Fruit fly (Drosophila melanogaster) whole organism, embryonic: ENCODE measurements around the gene Tsp5D.

Experiments used
- Atf6 ChIP-seq: fragments of 200-800 bp; sonication (Bioruptor generic); IDR thresholded peaks from 2 replicates; pipeline ENCODE4 v1.3.6; 2022; ENCODE audit warnings: missing biosample characterization, missing genetic modification characterization
- CG10147 ChIP-seq: fragments of 200-800 bp; sonication (Bioruptor generic); optimal IDR thresholded peaks from 2 replicates; lab custom pipeline; 2019; ENCODE audit warnings: missing biosample characterization, mild to moderate bottlenecking, missing genetic modification characterization, moderate library complexity
- CG11456 ChIP-seq: fragments of 200-800 bp; sonication (Bioruptor generic); IDR thresholded peaks from 3 replicates; pipeline ENCODE4 v1.3.6; 2022; ENCODE audit warnings: missing biosample characterization, missing genetic modification characterization
- CG11504 ChIP-seq: fragments of 200-800 bp; sonication (Bioruptor generic); optimal IDR thresholded peaks from 3 replicates; lab custom pipeline; 2019; ENCODE audit warnings: missing biosample characterization, mild to moderate bottlenecking, missing genetic modification characterization, moderate library complexity
- CG12219 ChIP-seq: fragments of 200-800 bp; sonication (Bioruptor generic); optimal IDR thresholded peaks from 3 replicates; lab custom pipeline; 2018; ENCODE audit warnings: missing biosample characterization, mild to moderate bottlenecking, missing genetic modification characterization
- CG12299 ChIP-seq: fragments of 200-800 bp; sonication (Bioruptor generic); optimal IDR thresholded peaks from 2 replicates; lab custom pipeline; 2018; ENCODE audit warnings: missing biosample characterization, mild to moderate bottlenecking, missing genetic modification characterization
- CG12769 ChIP-seq: fragments of 200-800 bp; sonication (Bioruptor generic); optimal IDR thresholded peaks from 2 replicates; lab custom pipeline; 2019; ENCODE audit warnings: missing biosample characterization, mild to moderate bottlenecking, missing genetic modification characterization, moderate library complexity
- CG13123 ChIP-seq: fragments of 200-800 bp; sonication (Bioruptor generic); optimal IDR thresholded peaks from 2 replicates; lab custom pipeline; 2016; ENCODE audit warnings: missing biosample characterization, missing genetic modification characterization
- CG1647 ChIP-seq: fragments of 200-800 bp; sonication (Bioruptor generic); optimal IDR thresholded peaks from 3 replicates; lab custom pipeline; 2016; ENCODE audit warnings: missing biosample characterization, missing genetic modification characterization
- CG18619 ChIP-seq: fragments of 200-800 bp; sonication (Bioruptor generic); optimal IDR thresholded peaks from 3 replicates; lab custom pipeline; 2017; ENCODE audit warnings: missing biosample characterization, mild to moderate bottlenecking, missing genetic modification characterization
- CG18764 ChIP-seq: fragments of 200-800 bp; sonication (Bioruptor generic); optimal IDR thresholded peaks from 3 replicates; lab custom pipeline; 2016; ENCODE audit warnings: missing biosample characterization, missing genetic modification characterization
- CG2202 ChIP-seq: fragments of 200-800 bp; sonication (Bioruptor generic); optimal IDR thresholded peaks from 2 replicates; lab custom pipeline; 2018; ENCODE audit warnings: missing biosample characterization, mild to moderate bottlenecking, missing genetic modification characterization
- CG31388 ChIP-seq: fragments of 200-800 bp; sonication (Bioruptor generic); optimal IDR thresholded peaks from 2 replicates; lab custom pipeline; 2016; ENCODE audit warnings: missing biosample characterization, missing genetic modification characterization
- CG3838 ChIP-seq: fragments of 200-800 bp; sonication (Bioruptor generic); optimal IDR thresholded peaks from 3 replicates; lab custom pipeline; 2016; ENCODE audit warnings: missing biosample characterization, missing genetic modification characterization
- CG4820 ChIP-seq: fragments of 200-800 bp; sonication (Bioruptor generic); optimal IDR thresholded peaks from 3 replicates; lab custom pipeline; 2016; ENCODE audit warnings: missing biosample characterization, missing genetic modification characterization
- CG4854 ChIP-seq: fragments of 200-800 bp; sonication (Bioruptor generic); optimal IDR thresholded peaks from 2 replicates; lab custom pipeline; 2016; ENCODE audit warnings: missing biosample characterization, missing genetic modification characterization, inconsistent platforms
- CG7372 ChIP-seq: fragments of 200-800 bp; sonication (Bioruptor generic); IDR thresholded peaks from 2 replicates; pipeline ENCODE4 v1.3.6; 2022; ENCODE audit warnings: missing biosample characterization, missing genetic modification characterization
- CG8478 ChIP-seq: fragments of >200 bp; optimal IDR thresholded peaks from 2 replicates; lab custom pipeline; 2018
- CG9797 ChIP-seq: fragments of 200-800 bp; sonication (Bioruptor generic); optimal IDR thresholded peaks from 3 replicates; lab custom pipeline; 2018; ENCODE audit warnings: missing biosample characterization, mild to moderate bottlenecking, missing genetic modification characterization
- Chrac-16 ChIP-seq: fragments of 200-800 bp; sonication (Bioruptor generic); optimal IDR thresholded peaks from 3 replicates; lab custom pipeline; 2016; ENCODE audit warnings: missing biosample characterization, missing genetic modification characterization
- CrebB ChIP-seq: fragments of 200-800 bp; sonication (Bioruptor generic); optimal IDR thresholded peaks from 3 replicates; lab custom pipeline; 2018; ENCODE audit warnings: missing biosample characterization, mild to moderate bottlenecking, missing genetic modification characterization
- D19A ChIP-seq: fragments of 200-800 bp; optimal IDR thresholded peaks from 3 replicates; lab custom pipeline; 2019; ENCODE audit warnings: missing biosample characterization, mild to moderate bottlenecking, missing genetic modification characterization, moderate library complexity
- D19B ChIP-seq: fragments of 200-800 bp; sonication (Bioruptor generic); optimal IDR thresholded peaks from 2 replicates; lab custom pipeline; 2017; ENCODE audit warnings: missing biosample characterization, mild to moderate bottlenecking, missing genetic modification characterization
- Dbx ChIP-seq: fragments of 200-800 bp; sonication (Bioruptor generic); IDR thresholded peaks from 3 replicates; pipeline ENCODE4 v1.3.6; 2022; ENCODE audit warnings: missing biosample characterization, missing genetic modification characterization
- Dip3 ChIP-seq: fragments of 200-800 bp; sonication (Bioruptor generic); optimal IDR thresholded peaks from 3 replicates; lab custom pipeline; 2016; ENCODE audit warnings: missing biosample characterization, missing genetic modification characterization
- E2f2 ChIP-seq: fragments of 200-800 bp; sonication (Bioruptor generic); IDR thresholded peaks from 2 replicates; pipeline ENCODE4 v1.3.6; 2022; ENCODE audit warnings: missing biosample characterization, missing genetic modification characterization
- Ets65A ChIP-seq: fragments of 200-800 bp; sonication (Bioruptor generic); peaks from one replicate; lab custom pipeline; 2016; ENCODE audit warnings: missing biosample characterization, missing genetic modification characterization
- HLHmδ ChIP-seq: fragments of 200-800 bp; sonication (Bioruptor generic); optimal IDR thresholded peaks from 2 replicates; lab custom pipeline; 2018; ENCODE audit warnings: missing biosample characterization, mild to moderate bottlenecking, missing genetic modification characterization, moderate library complexity
- Hand ChIP-seq: fragments of 200-800 bp; sonication (Bioruptor generic); optimal IDR thresholded peaks from 2 replicates; lab custom pipeline; 2017; ENCODE audit warnings: mild to moderate bottlenecking, missing biosample characterization, missing genetic modification reagents, missing genetic modification characterization
- HmgD ChIP-seq: fragments of 200-800 bp; sonication (Bioruptor generic); optimal IDR thresholded peaks from 3 replicates; lab custom pipeline; 2016; ENCODE audit warnings: missing biosample characterization, missing genetic modification characterization
- NC2β ChIP-seq: fragments of 200-800 bp; sonication (Bioruptor generic); optimal IDR thresholded peaks from 2 replicates; lab custom pipeline; 2016; ENCODE audit warnings: missing biosample characterization, missing genetic modification characterization
- Xbp1 ChIP-seq: fragments of 200-800 bp; sonication (Bioruptor generic); optimal IDR thresholded peaks from 3 replicates; lab custom pipeline; 2016; ENCODE audit warnings: missing biosample characterization, mild to moderate bottlenecking, missing genetic modification characterization
- al ChIP-seq: fragments of 200-800 bp; sonication (Bioruptor generic); IDR thresholded peaks from 2 replicates; pipeline ENCODE4 v1.3.6; 2022; ENCODE audit warnings: missing biosample characterization, missing genetic modification characterization
- ato ChIP-seq: fragments of 200-800 bp; sonication (Bioruptor generic); IDR thresholded peaks from 2 replicates; pipeline ENCODE4 v1.3.6; 2022; ENCODE audit warnings: missing biosample characterization, missing genetic modification characterization; ENCODE audit not compliant: partially characterized antibody
- chif ChIP-seq, 2 experiments: fragments of 200-800 bp; sonication (Bioruptor generic); optimal IDR thresholded peaks; 3 replicates each; lab custom pipeline; 2016; ENCODE audit warnings: missing biosample characterization in 2 of 2, missing genetic modification characterization in 2 of 2
- dmrt99B ChIP-seq: fragments of 200-800 bp; sonication (Bioruptor generic); optimal IDR thresholded peaks from 2 replicates; lab custom pipeline; 2018; ENCODE audit warnings: missing biosample characterization, mild to moderate bottlenecking, missing genetic modification characterization, moderate library complexity
- dpn ChIP-seq, 2 experiments: fragments of 200-800 bp; sonication (Bioruptor generic); optimal IDR thresholded peaks; 3 replicates each; lab custom pipeline; 2016; ENCODE audit warnings: missing biosample characterization in 2 of 2, missing genetic modification characterization in 2 of 2
- fd64A ChIP-seq: fragments of 200-800 bp; sonication (Bioruptor generic); optimal IDR thresholded peaks from 3 replicates; lab custom pipeline; 2018; ENCODE audit warnings: missing biosample characterization, mild to moderate bottlenecking, missing genetic modification characterization
- gem ChIP-seq: fragments of 200-800 bp; sonication (Bioruptor generic); optimal IDR thresholded peaks from 2 replicates; lab custom pipeline; 2019; ENCODE audit warnings: missing biosample characterization, mild to moderate bottlenecking, missing genetic modification characterization, moderate library complexity
- h ChIP-seq: fragments of >200 bp; optimal IDR thresholded peaks from 2 replicates; lab custom pipeline; 2017
- ham ChIP-seq: fragments of 200-800 bp; sonication (Bioruptor generic); IDR thresholded peaks from 2 replicates; pipeline ENCODE4 v1.3.6; 2022; ENCODE audit warnings: missing biosample characterization, missing genetic modification characterization
- hkb ChIP-seq, 2 experiments: fragments of 200-800 bp in 1 of 2; fragments of >200 bp in 1 of 2; sonication (Bioruptor generic) in 1 of 2; IDR thresholded peaks in 1 of 2; optimal IDR thresholded peaks in 1 of 2; 2 replicates each; pipeline versions ENCODE4 v1.3.6 to Lab custom; 2017 to 2022; ENCODE audit warnings: missing biosample characterization in 1 of 2, missing genetic modification characterization in 1 of 2
- lbe ChIP-seq: fragments of 200-800 bp; sonication (Bioruptor generic); optimal IDR thresholded peaks from 2 replicates; lab custom pipeline; 2016; ENCODE audit warnings: missing biosample characterization, mild to moderate bottlenecking, missing genetic modification characterization
- nom ChIP-seq: fragments of 200-800 bp; sonication (Bioruptor generic); optimal IDR thresholded peaks from 2 replicates; lab custom pipeline; 2017; ENCODE audit warnings: missing biosample characterization, missing genetic modification characterization, mild to moderate bottlenecking, moderate library complexity, missing genetic modification reagents
- odd ChIP-seq: fragments of 200-800 bp; sonication (Bioruptor generic); optimal IDR thresholded peaks from 2 replicates; lab custom pipeline; 2017; ENCODE audit warnings: missing biosample characterization, mild to moderate bottlenecking, missing genetic modification characterization
- org-1 ChIP-seq: fragments of 200-800 bp; sonication (Bioruptor generic); optimal IDR thresholded peaks from 2 replicates; lab custom pipeline; 2017; ENCODE audit warnings: missing biosample characterization, missing genetic modification characterization
- phol ChIP-seq: fragments of 200-800 bp; sonication (Bioruptor generic); optimal IDR thresholded peaks from 3 replicates; lab custom pipeline; 2018; ENCODE audit warnings: missing biosample characterization, mild to moderate bottlenecking, missing genetic modification characterization, moderate library complexity
- sens-2 ChIP-seq: fragments of 200-800 bp; sonication (Bioruptor generic); IDR thresholded peaks from 2 replicates; pipeline ENCODE4 v1.3.6; 2022; ENCODE audit warnings: missing biosample characterization, missing genetic modification characterization
- sisA ChIP-seq: fragments of 200-800 bp; sonication (Bioruptor generic); IDR thresholded peaks from 2 replicates; pipeline ENCODE4 v1.3.6; 2022; ENCODE audit warnings: missing biosample characterization, missing genetic modification characterization
- tna ChIP-seq: fragments of 200-800 bp; sonication (Bioruptor generic); IDR thresholded peaks from 2 replicates; pipeline ENCODE4 v1.3.6; 2022; ENCODE audit warnings: missing biosample characterization, missing genetic modification characterization; ENCODE audit not compliant: partially characterized antibody
- usp ChIP-seq: fragments of >200 bp; optimal IDR thresholded peaks from 2 replicates; lab custom pipeline; 2017; ENCODE audit warnings: missing biosample characterization, missing genetic modification characterization
- wdn ChIP-seq: fragments of 200-800 bp; sonication (Bioruptor generic); IDR thresholded peaks from 2 replicates; pipeline ENCODE4 v1.3.6; 2022; ENCODE audit warnings: missing biosample characterization, missing genetic modification characterization

Gene Tsp5D

DNA sequence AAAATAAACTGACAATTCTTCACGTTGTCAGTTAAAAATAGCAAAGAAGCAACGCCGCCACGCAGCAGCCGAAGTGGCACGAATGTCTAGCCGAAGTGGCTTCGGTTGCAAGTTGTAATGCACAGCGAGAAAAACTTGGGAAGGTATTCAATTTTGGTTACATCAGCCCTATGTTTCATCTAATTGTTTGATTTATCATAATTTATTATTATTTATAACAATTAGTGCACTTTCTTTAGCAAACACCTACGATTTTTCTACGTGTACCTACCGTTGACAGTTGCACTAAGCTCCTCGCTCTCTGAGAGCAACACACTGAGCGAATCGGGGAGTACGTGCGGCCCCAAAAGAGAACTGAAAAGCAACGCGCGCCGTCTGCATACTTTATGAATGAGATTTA, at the start of gene Tsp5D (continued):
- peak; percentile 72 for TF ChIP-seq CG13123 (GFP tag; lab: Kevin White, UChicago)
- no peak for TF ChIP-seq HmgD
- TF ChIP-seq sisA (GFP tag; lab: Robert Waterston, UW): peak; percentile 97
- no peak for TF ChIP-seq Dip3 (GFP tag; lab: Kevin White, UChicago)
- peak; percentile 59 for TF ChIP-seq al (GFP tag; lab: Robert Waterston, UW)
- TF ChIP-seq CG31388 (GFP tag; lab: Kevin White, UChicago): peak; percentile 82
- TF ChIP-seq dpn (GFP tag; optimal IDR thresholded peaks at IDR 0.05; lab: Kevin White, UChicago): peak; percentile 31 to 89
- TF ChIP-seq CG12769 (tag; lab: Kevin White, UChicago): peak; percentile 55
- TF ChIP-seq gem: peak; percentile 95
- no peak for TF ChIP-seq usp (GFP tag; lab: Kevin White, UChicago)
- peak; percentile 95 for TF ChIP-seq nom
- TF ChIP-seq CG18619 (GFP tag; lab: Kevin White, UChicago): peak; percentile 76
- peak; percentile 74 for TF ChIP-seq Chrac-16 (GFP tag; lab: Kevin White, UChicago)
- TF ChIP-seq Atf6 (GFP tag; lab: Robert Waterston, UW): peak; percentile 88
- peak; percentile 56 for TF ChIP-seq D19B (GFP tag; lab: Kevin White, UChicago)
- TF ChIP-seq CG2202 (tag; lab: Kevin White, UChicago): peak; percentile 78
- TF ChIP-seq dmrt99B (tag; lab: Kevin White, UChicago): peak; percentile 96
- TF ChIP-seq sens-2 (GFP tag; lab: Robert Waterston, UW): peak; percentile 91
- peak; percentile 94 for TF ChIP-seq Ets65A (GFP tag; lab: Kevin White, UChicago)
- TF ChIP-seq CG1647: peak; percentile 69
- TF ChIP-seq lbe (GFP tag; lab: Kevin White, UChicago): no peak
- peak; percentile 91 for TF ChIP-seq CG11456 (GFP tag; lab: Robert Waterston, UW)
- TF ChIP-seq chif (GFP tag; optimal IDR thresholded peaks at IDR 0.05; lab: Kevin White, UChicago): peak in 1 of 2 experiments; percentile 61
- no peak for TF ChIP-seq h
- no peak for TF ChIP-seq HLHmδ (GFP tag; lab: Kevin White, UChicago)
- no peak for TF ChIP-seq ham (GFP tag; lab: Robert Waterston, UW)
- TF ChIP-seq odd (GFP tag; lab: Kevin White, UChicago): peak; percentile 82
- peak; percentile 73 for TF ChIP-seq CG12299
- TF ChIP-seq fd64A (GFP tag; lab: Kevin White, UChicago): peak; percentile 89
- TF ChIP-seq CG9797: peak; percentile 28
- TF ChIP-seq ato (GFP tag; lab: Robert Waterston, UW): no peak
- peak; percentile 88 for TF ChIP-seq D19A (tag; lab: Kevin White, UChicago)
- peak; percentile 85 for TF ChIP-seq org-1 (GFP tag; lab: Kevin White, UChicago)
- TF ChIP-seq CG18764 (GFP tag; lab: Kevin White, UChicago): peak; percentile 84
- peak; percentile 66; the same call in 2 of the 3 replicates for TF ChIP-seq Dbx (GFP tag; lab: Robert Waterston, UW)
- TF ChIP-seq CG7372 (GFP tag; lab: Robert Waterston, UW): peak; percentile 81
- TF ChIP-seq NC2β: no peak
- no peak for TF ChIP-seq tna
- peak; percentile 29 for TF ChIP-seq Hand
- TF ChIP-seq E2f2 (GFP tag; lab: Robert Waterston, UW): peak; percentile 78
- TF ChIP-seq CG3838 (GFP tag; lab: Kevin White, UChicago): no peak
- TF ChIP-seq wdn: peak; percentile 66
- TF ChIP-seq hkb (optimal IDR thresholded peaks at IDR 0.05; lab: Kevin White, UChicago): no peak
- TF ChIP-seq hkb (GFP tag; IDR thresholded peaks at IDR 0.05; lab: Robert Waterston, UW): peak; percentile 97
- TF ChIP-seq CrebB (tag; lab: Kevin White, UChicago): peak; percentile 76
- peak; percentile 94 for TF ChIP-seq phol (tag; lab: Kevin White, UChicago)
- TF ChIP-seq CG4854 (GFP tag; lab: Kevin White, UChicago): peak; percentile 82
- TF ChIP-seq CG10147 (GFP tag; lab: Kevin White, UChicago): peak; percentile 83
- TF ChIP-seq CG12219 (GFP tag; lab: Kevin White, UChicago): peak; percentile 91
- TF ChIP-seq CG8478: no peak
- TF ChIP-seq Xbp1: peak; percentile 90
- peak; percentile 95 for TF ChIP-seq CG11504
- TF ChIP-seq CG4820: peak; percentile 93
